Fruit fly (Drosophila melanogaster): ENCODE results near the gene CG13877.

Gene CG13877

dm6 chr3L:247482-248225 lies 29.8 kb downstream of the CG13877 start, which contains the start of gene mthl14 (continued):
- TF ChIP-seq trem (tag; optimal IDR thresholded peaks at IDR 0.05) (no peak), CG10366 (GFP tag; IDR thresholded peaks at IDR 0.05) (no peak), Hand (GFP tag; optimal IDR thresholded peaks at IDR 0.05) (no peak), sd (tag; optimal IDR thresholded peaks at IDR 0.05) (peak; percentile 97), hth (optimal IDR thresholded peaks at IDR 0.05) (no peak), Nf-YB (GFP tag; optimal IDR thresholded peaks at IDR 0.05) (no peak), Hsf (GFP tag; optimal IDR thresholded peaks at IDR 0.05) (no peak), HLH4C (GFP tag; IDR thresholded peaks at IDR 0.05; ENCODE audit: partially characterized antibody) (no peak), CG9609 (GFP tag; optimal IDR thresholded peaks at IDR 0.05) (no peak), Hey (tag; optimal IDR thresholded peaks at IDR 0.05) (no peak), Dp (GFP tag; optimal IDR thresholded peaks at IDR 0.05) (no peak), CG1602 (GFP tag; optimal IDR thresholded peaks at IDR 0.05) (no peak), CG1233 (GFP tag; optimal IDR thresholded peaks at IDR 0.05) (peak; percentile 35), CG17328 (GFP tag; IDR thresholded peaks at IDR 0.05) (no peak), ham (GFP tag; IDR thresholded peaks at IDR 0.05) (no peak), lbe (GFP tag; optimal IDR thresholded peaks at IDR 0.05) (no peak), CG17802 (tag; optimal IDR thresholded peaks at IDR 0.05) (no peak), aop (GFP tag; IDR thresholded peaks at IDR 0.05) (no peak), jigr1 (GFP tag; IDR thresholded peaks at IDR 0.05) (no peak), vnd (GFP tag; IDR thresholded peaks at IDR 0.05; ENCODE audit: partially characterized antibody) (no peak), PHDP (tag; optimal IDR thresholded peaks at IDR 0.05) (no peak), CG1024 (GFP tag; IDR thresholded peaks at IDR 0.05) (no peak), CG1647 (GFP tag; optimal IDR thresholded peaks at IDR 0.05) (no peak), p53 (GFP tag; optimal IDR thresholded peaks at IDR 0.05) (no peak), stwl (tag; optimal IDR thresholded peaks at IDR 0.05) (peak; percentile 23), Bteb2 (GFP tag; optimal IDR thresholded peaks at IDR 0.05) (no peak), CG17186 (GFP tag; optimal IDR thresholded peaks at IDR 0.05) (no peak), Doc2 (GFP tag; IDR thresholded peaks at IDR 0.05) (no peak), pan (optimal IDR thresholded peaks at IDR 0.05) (no peak), pan (GFP tag; optimal IDR thresholded peaks at IDR 0.05 in 1 of 2, IDR thresholded peaks at IDR 0.05 in 1 of 2) (no peak), Bdp1 (GFP tag; optimal IDR thresholded peaks at IDR 0.05) (no peak), CG13624 (GFP tag; optimal IDR thresholded peaks at IDR 0.05) (no peak), dimm (GFP tag; IDR thresholded peaks at IDR 0.05) (no peak), CG10431 (GFP tag; optimal IDR thresholded peaks at IDR 0.05) (peak; percentile 1), Sox102F (GFP tag; optimal IDR thresholded peaks at IDR 0.05) (no peak), CG15479 (GFP tag; optimal IDR thresholded peaks at IDR 0.05) (peak; percentile 37), CG17359 (tag; optimal IDR thresholded peaks at IDR 0.05) (peak; percentile 37), Usf (GFP tag; optimal IDR thresholded peaks at IDR 0.05) (no peak), Drgx (GFP tag; IDR thresholded peaks at IDR 0.05) (no peak), sim (GFP tag; IDR thresholded peaks at IDR 0.05) (no peak), CG2889 (GFP tag; IDR thresholded peaks at IDR 0.05) (no peak), CG15073 (GFP tag; optimal IDR thresholded peaks at IDR 0.05) (no peak), eyg (GFP tag; optimal IDR thresholded peaks at IDR 0.05) (no peak), slbo (GFP tag; IDR thresholded peaks at IDR 0.05) (no peak), Abd-B (GFP tag; optimal IDR thresholded peaks at IDR 0.05) (no peak), Lhr (GFP tag; optimal IDR thresholded peaks at IDR 0.05) (peak; percentile 3), CG33213 (GFP tag; optimal IDR thresholded peaks at IDR 0.05) (no peak), lmd (GFP tag; IDR thresholded peaks at IDR 0.05) (no peak), ttk (GFP tag; IDR thresholded peaks at IDR 0.05) (no peak), Hr51 (GFP tag; optimal IDR thresholded peaks at IDR 0.05) (no peak), CG18476 (GFP tag; optimal IDR thresholded peaks at IDR 0.05) (no peak)
